Worm (Caenorhabditis elegans) whole organism, L4 larva: ENCODE data around the gene W02H5.19.
A peak's percentile ranks its signal among the peaks of the same experiment; 100 is the strongest.

Experiments used
- F10B5.3 ChIP-seq: sonication (generic microtip); optimal IDR thresholded peaks from 2 replicates; lab custom pipeline; 2016; ENCODE audit warnings: mild to moderate bottlenecking, missing genetic modification characterization, missing compliant biosample characterization
- F26F4.8 ChIP-seq: fragments of 200-800 bp; sonication (Bioruptor generic); conservative IDR thresholded peaks from 2 replicates; pipeline ENCODE4 v1.3.6; 2022; ENCODE audit warnings: missing genetic modification characterization, missing compliant biosample characterization
- T26A8.4 ChIP-seq: fragments of 200-800 bp; sonication (Bioruptor generic); IDR thresholded peaks from 2 replicates; pipeline ENCODE4 v1.3.6; 2022; ENCODE audit warnings: missing genetic modification characterization, missing compliant biosample characterization
- Y105C5A.15 ChIP-seq: fragments of 200-800 bp; sonication (Bioruptor generic); IDR thresholded peaks from 2 replicates; pipeline ENCODE4 v1.3.6; 2022; ENCODE audit warnings: missing genetic modification characterization, missing compliant biosample characterization
- Y75B8A.6 ChIP-seq: fragments of 200-800 bp; sonication (Bioruptor generic); IDR thresholded peaks from 2 replicates; pipeline ENCODE4 v1.3.6; 2022; ENCODE audit warnings: missing genetic modification reagents, missing genetic modification characterization, missing compliant biosample characterization
- ZK337.2 ChIP-seq: fragments of 200-800 bp; sonication (Bioruptor generic); IDR thresholded peaks from 2 replicates; pipeline ENCODE4 v1.3.6; 2022; ENCODE audit warnings: missing genetic modification reagents, missing genetic modification characterization, missing compliant biosample characterization
- ZK546.5 ChIP-seq, 2 experiments: sonication (generic microtip); optimal IDR thresholded peaks; 2 replicates each; lab custom pipeline; 2017; ENCODE audit warnings: missing biosample characterization in 2 of 2, missing genetic modification characterization in 2 of 2
- aha-1 ChIP-seq: fragments of 150-350 bp; peaks from one replicate; lab custom pipeline; 2014; ENCODE audit warnings: missing biosample characterization, missing genetic modification characterization
- aly-2 ChIP-seq: sonication (generic microtip); optimal IDR thresholded peaks from 2 replicates; lab custom pipeline; 2018; ENCODE audit warnings: missing biosample characterization, missing genetic modification characterization
- arid-1 ChIP-seq: fragments of 200-800 bp; sonication (Bioruptor generic); conservative IDR thresholded peaks from 2 replicates; pipeline ENCODE4 v1.3.6; 2022; ENCODE audit warnings: missing genetic modification reagents, missing genetic modification characterization, missing compliant biosample characterization
- attf-4 ChIP-seq: sonication (generic microtip); optimal IDR thresholded peaks from 3 replicates; lab custom pipeline; 2017; ENCODE audit warnings: missing biosample characterization, missing genetic modification characterization
- ceh-62 ChIP-seq: sonication (generic microtip); optimal IDR thresholded peaks from 2 replicates; lab custom pipeline; 2017; ENCODE audit warnings: missing biosample characterization, missing genetic modification characterization
- ces-1 ChIP-seq: fragments of 150-350 bp; sonication (generic microtip); optimal IDR thresholded peaks from 4 replicates; lab custom pipeline; 2014; ENCODE audit warnings: missing biosample characterization, missing genetic modification reagents, missing genetic modification characterization
- ctbp-1 ChIP-seq: fragments of 200-800 bp; sonication (Bioruptor generic); IDR thresholded peaks from 2 replicates; pipeline ENCODE4 v1.3.6; 2022; ENCODE audit warnings: missing genetic modification reagents, missing genetic modification characterization, missing compliant biosample characterization
- daf-12 ChIP-seq: fragments of 150-350 bp; optimal IDR thresholded peaks from 2 replicates; lab custom pipeline; 2014; ENCODE audit warnings: missing biosample characterization, missing genetic modification reagents, missing genetic modification characterization
- daf-16 ChIP-seq, 3 experiments: sonication (generic microtip); optimal IDR thresholded peaks; 2 replicates each; lab custom pipeline; 2016 to 2017; ENCODE audit warnings: missing genetic modification characterization in 3 of 3, missing genetic modification reagents in 3 of 3, mild to moderate bottlenecking in 2 of 3, missing compliant biosample characterization in 2 of 3, missing biosample characterization in 1 of 3, moderate library complexity in 1 of 3
- daf-19 ChIP-seq: fragments of 200-800 bp; sonication (Bioruptor generic); conservative IDR thresholded peaks from 2 replicates; pipeline ENCODE4 v1.3.6; 2022; ENCODE audit warnings: missing genetic modification characterization, missing compliant biosample characterization
- dmd-8 ChIP-seq: fragments of 200-800 bp; sonication (Bioruptor generic); IDR thresholded peaks from 2 replicates; pipeline ENCODE4 v1.3.6; 2022; ENCODE audit warnings: missing genetic modification characterization, missing compliant biosample characterization
- dmd-9 ChIP-seq: fragments of 200-800 bp; sonication (Bioruptor generic); IDR thresholded peaks from 2 replicates; pipeline ENCODE4 v1.3.6; 2022; ENCODE audit warnings: missing genetic modification reagents, missing genetic modification characterization, missing compliant biosample characterization
- dpl-1 ChIP-seq: fragments of 150-350 bp; optimal IDR thresholded peaks from 2 replicates; lab custom pipeline; 2014; ENCODE audit warnings: missing biosample characterization, missing genetic modification reagents, missing genetic modification characterization
- dve-1 ChIP-seq: sonication (generic microtip); optimal IDR thresholded peaks from 2 replicates; lab custom pipeline; 2017; ENCODE audit warnings: antibody characterized with exemption, mild to moderate bottlenecking, missing genetic modification characterization, missing compliant biosample characterization; ENCODE audit not compliant: insufficient read depth
- fkh-10 ChIP-seq: fragments of 150-350 bp; optimal IDR thresholded peaks from 2 replicates; lab custom pipeline; 2014; ENCODE audit warnings: missing biosample characterization, missing genetic modification reagents, missing genetic modification characterization
- gei-8 ChIP-seq: fragments of 200-800 bp; sonication (Bioruptor generic); optimal IDR thresholded peaks from 2 replicates; lab custom pipeline; 2018; ENCODE audit warnings: mild to moderate bottlenecking, missing genetic modification characterization, missing compliant biosample characterization
- lim-7 ChIP-seq: fragments of 200-800 bp; sonication (Bioruptor generic); IDR thresholded peaks from 2 replicates; pipeline ENCODE4 v1.3.6; 2022; ENCODE audit warnings: missing genetic modification characterization, missing compliant biosample characterization
- lin-1 ChIP-seq: fragments of 200-800 bp; sonication (Bioruptor generic); IDR thresholded peaks from 2 replicates; pipeline ENCODE4 v1.3.6; 2022; ENCODE audit warnings: missing genetic modification reagents, missing genetic modification characterization, missing compliant biosample characterization
- lin-29 ChIP-seq: fragments of 200-800 bp; sonication (Bioruptor generic); IDR thresholded peaks from 2 replicates; pipeline ENCODE4 v1.3.6; 2022; ENCODE audit warnings: missing genetic modification reagents, missing genetic modification characterization, missing compliant biosample characterization
- madf-5 ChIP-seq, 2 experiments: fragments of 200-800 bp; sonication (Bioruptor generic); IDR thresholded peaks; 2 replicates each; pipeline ENCODE4 v1.3.6; 2022; ENCODE audit warnings: missing compliant biosample characterization in 2 of 2, missing genetic modification characterization in 2 of 2
- madf-9 ChIP-seq: fragments of 200-800 bp; sonication (Bioruptor generic); conservative IDR thresholded peaks from 2 replicates; pipeline ENCODE4 v1.3.6; 2022; ENCODE audit warnings: missing genetic modification reagents, missing genetic modification characterization, missing compliant biosample characterization
- mdt-29 ChIP-seq: fragments of 200-800 bp; sonication (Bioruptor generic); IDR thresholded peaks from 2 replicates; pipeline ENCODE4 v1.3.6; 2022; ENCODE audit warnings: missing genetic modification reagents, missing genetic modification characterization, missing compliant biosample characterization
- mep-1 ChIP-seq: fragments of 150-350 bp; sonication (generic microtip); optimal IDR thresholded peaks from 3 replicates; lab custom pipeline; 2014; ENCODE audit warnings: missing biosample characterization, missing genetic modification characterization
- mxl-3 ChIP-seq: fragments of 200-800 bp; sonication (Bioruptor generic); optimal IDR thresholded peaks from 2 replicates; lab custom pipeline; 2018; ENCODE audit warnings: mild to moderate bottlenecking, missing genetic modification characterization, missing compliant biosample characterization
- nhr-10 ChIP-seq: fragments of 150-350 bp; optimal IDR thresholded peaks from 2 replicates; lab custom pipeline; 2014; ENCODE audit warnings: missing biosample characterization, missing genetic modification characterization
- nhr-111 ChIP-seq: fragments of 200-800 bp; sonication (Bioruptor generic); optimal IDR thresholded peaks from 2 replicates; lab custom pipeline; 2018; ENCODE audit warnings: mild to moderate bottlenecking, missing genetic modification characterization, missing compliant biosample characterization
- nhr-28 ChIP-seq: fragments of 150-350 bp; optimal IDR thresholded peaks from 2 replicates; lab custom pipeline; 2014; ENCODE audit warnings: missing biosample characterization, missing genetic modification characterization
- nhr-48 ChIP-seq: sonication (generic microtip); optimal IDR thresholded peaks from 2 replicates; lab custom pipeline; 2016; ENCODE audit warnings: mild to moderate bottlenecking, missing genetic modification characterization, missing compliant biosample characterization
- nhr-6 ChIP-seq: fragments of 150-350 bp; optimal IDR thresholded peaks from 2 replicates; lab custom pipeline; 2014; ENCODE audit warnings: missing biosample characterization, missing genetic modification characterization
- nhr-77 ChIP-seq: fragments of 150-350 bp; optimal IDR thresholded peaks from 2 replicates; lab custom pipeline; 2014; ENCODE audit warnings: missing biosample characterization, missing genetic modification characterization
- pha-4 ChIP-seq, 2 experiments: fragments of 150-350 bp in 1 of 2; fragments of 200-800 bp in 1 of 2; sonication (Bioruptor generic) in 1 of 2; IDR thresholded peaks in 1 of 2; optimal IDR thresholded peaks in 1 of 2; 2 replicates each; pipeline versions ENCODE4 v1.3.6 to Lab custom; 2014 to 2022; ENCODE audit warnings: missing genetic modification characterization in 2 of 2, missing genetic modification reagents in 2 of 2, missing biosample characterization in 1 of 2, missing compliant biosample characterization in 1 of 2
- php-3 ChIP-seq: fragments of 200-800 bp; sonication (Bioruptor generic); IDR thresholded peaks from 2 replicates; pipeline ENCODE4 v1.3.6; 2022; ENCODE audit warnings: missing genetic modification reagents, missing genetic modification characterization, missing compliant biosample characterization
- saeg-2 ChIP-seq: fragments of 200-800 bp; sonication (Bioruptor generic); IDR thresholded peaks from 2 replicates; pipeline ENCODE4 v1.3.6; 2022; ENCODE audit warnings: missing genetic modification reagents, missing genetic modification characterization, missing compliant biosample characterization
- set-16 ChIP-seq: fragments of 200-800 bp; sonication (Bioruptor generic); IDR thresholded peaks from 2 replicates; pipeline ENCODE4 v1.3.6; 2022; ENCODE audit warnings: missing genetic modification reagents, missing genetic modification characterization, missing compliant biosample characterization
- snpc-4 ChIP-seq: fragments of 150-350 bp; optimal IDR thresholded peaks from 2 replicates; lab custom pipeline; 2014; ENCODE audit warnings: missing biosample characterization, missing genetic modification characterization
- spr-1 ChIP-seq: sonication (generic microtip); optimal IDR thresholded peaks from 2 replicates; lab custom pipeline; 2016; ENCODE audit warnings: mild to moderate bottlenecking, missing genetic modification characterization, missing compliant biosample characterization
- spr-3 ChIP-seq: fragments of 200-800 bp; sonication (Bioruptor generic); optimal IDR thresholded peaks from 2 replicates; lab custom pipeline; 2018; ENCODE audit warnings: mild to moderate bottlenecking, missing genetic modification characterization, missing compliant biosample characterization
- unc-130 ChIP-seq: sonication (generic microtip); optimal IDR thresholded peaks from 2 replicates; lab custom pipeline; 2016; ENCODE audit warnings: missing genetic modification reagents, missing genetic modification characterization, missing compliant biosample characterization
- vab-7 ChIP-seq: fragments of 200-800 bp; sonication (Bioruptor generic); IDR thresholded peaks from 2 replicates; pipeline ENCODE4 v1.3.6; 2022; ENCODE audit warnings: missing genetic modification reagents, missing genetic modification characterization, missing compliant biosample characterization
- zfp-2 ChIP-seq: sonication (generic microtip); optimal IDR thresholded peaks from 2 replicates; lab custom pipeline; 2016; ENCODE audit warnings: mild to moderate bottlenecking, missing genetic modification characterization, missing compliant biosample characterization
- zfp-3 ChIP-seq: fragments of 200-800 bp; sonication (Bioruptor generic); conservative IDR thresholded peaks from 2 replicates; pipeline ENCODE4 v1.3.6; 2022; ENCODE audit warnings: missing genetic modification reagents, missing genetic modification characterization, missing compliant biosample characterization

The W02H5.19 gene

DNA sequence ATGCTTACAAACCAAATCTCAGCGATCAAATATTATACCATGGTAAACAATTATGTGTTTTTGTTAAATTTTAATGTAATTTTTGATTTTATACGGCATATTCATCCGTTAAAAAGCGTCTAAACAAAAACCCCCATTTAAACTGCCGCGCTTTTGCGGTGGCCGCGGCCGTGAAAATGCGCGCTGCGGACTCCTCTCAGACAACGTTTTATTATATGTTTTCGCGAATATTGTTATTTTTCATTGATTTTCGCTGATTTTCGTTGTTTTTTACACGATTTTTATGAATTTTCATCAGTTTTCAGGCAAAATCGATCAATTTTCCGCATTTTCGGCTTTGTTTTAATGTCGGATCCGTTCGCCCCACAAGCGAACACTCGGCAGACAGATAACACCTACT is at the start of gene W02H5.19 (continued):
- TF ChIP-seq spr-3 (GFP tag; lab: Kevin White, UChicago) (no peak), zfp-2 (no peak), daf-12 (tag; lab: Kevin White, UChicago) (no peak), ZK337.2 (peak; percentile 96), ces-1 (GFP tag; lab: Kevin White, UChicago) (no peak), pha-4 (GFP tag; IDR thresholded peaks at IDR 0.05; lab: Robert Waterston, UW) (no peak), pha-4 (tag; optimal IDR thresholded peaks at IDR 0.05; lab: Kevin White, UChicago) (no peak), nhr-77 (tag; lab: Kevin White, UChicago) (no peak), nhr-48 (tag; lab: Kevin White, UChicago) (peak; percentile 2), nhr-10 (tag; lab: Kevin White, UChicago) (no peak), saeg-2 (GFP tag; lab: Robert Waterston, UW) (no peak), nhr-111 (GFP tag; lab: Kevin White, UChicago) (no peak), aly-2 (no peak), mxl-3 (GFP tag; lab: Kevin White, UChicago) (peak; percentile 30), php-3 (peak; percentile 13; the same call in 1 of the 2 replicates), zfp-3 (0 out of 2 replicates have a peak, but pooled peaks have one; percentile 45), dmd-9 (GFP tag; lab: Robert Waterston, UW) (peak; percentile 90), madf-5 (GFP tag; IDR thresholded peaks at IDR 0.05; lab: Robert Waterston, UW) (no peak), snpc-4 (no peak), arid-1 (GFP tag; lab: Robert Waterston, UW) (0 out of 2 replicates have a peak, but pooled peaks have one; percentile 19), Y75B8A.6 (GFP tag; lab: Robert Waterston, UW) (no peak), spr-1 (tag; lab: Kevin White, UChicago) (no peak), mep-1 (tag; lab: Kevin White, UChicago) (peak; percentile 67), madf-9 (GFP tag; lab: Robert Waterston, UW) (peak; percentile 73), ctbp-1 (GFP tag; lab: Robert Waterston, UW) (no peak), daf-19 (GFP tag; lab: Robert Waterston, UW) (no peak), mdt-29 (no peak), F10B5.3 (tag; lab: Kevin White, UChicago) (peak; percentile 67), fkh-10 (GFP tag; lab: Kevin White, UChicago) (no peak), aha-1 (tag; lab: Kevin White, UChicago) (peak; percentile 67), nhr-28 (peak; percentile 27), vab-7 (peak; percentile 35; the same call in 1 of the 2 replicates), lin-1 (GFP tag; lab: Robert Waterston, UW) (no peak), unc-130 (peak; percentile 65), attf-4 (tag; lab: Kevin White, UChicago) (no peak)

ce11 chrV:2589834-2590233 is 48.9 kb upstream of the W02H5.19 start:
- no peak for TF ChIP-seq dve-1 (tag; lab: Kevin White, UChicago)
- TF ChIP-seq daf-16 (GFP tag; optimal IDR thresholded peaks at IDR 0.05; lab: Kevin White, UChicago), result no peak
- TF ChIP-seq daf-16 (tag; optimal IDR thresholded peaks at IDR 0.05; lab: Kevin White, UChicago), result no peak
- TF ChIP-seq aha-1 (tag; lab: Kevin White, UChicago), result peak; percentile 39

- TF ChIP-seq nhr-111 (GFP tag; lab: Kevin White, UChicago) (no peak), Y105C5A.15 (GFP tag; lab: Robert Waterston, UW) (no peak), saeg-2 (GFP tag; lab: Robert Waterston, UW) (no peak), nhr-28 (peak; percentile 45), gei-8 (GFP tag; lab: Kevin White, UChicago) (no peak), ZK546.5 (tag; optimal IDR thresholded peaks at IDR 0.05; lab: Kevin White, UChicago) (no peak), ceh-62 (tag; lab: Kevin White, UChicago) (no peak), dmd-8 (no peak), zfp-2 (no peak), nhr-77 (tag; lab: Kevin White, UChicago) (no peak), aha-1 (tag; lab: Kevin White, UChicago) (peak; percentile 52), nhr-6 (no peak), dpl-1 (GFP tag; lab: Kevin White, UChicago) (no peak), lim-7 (GFP tag; lab: Robert Waterston, UW) (no peak), F26F4.8 (GFP tag; lab: Robert Waterston, UW) (no peak), lin-29 (GFP tag; lab: Robert Waterston, UW) (no peak), madf-5 (GFP tag; IDR thresholded peaks at IDR 0.05; lab: Robert Waterston, UW) (no peak), T26A8.4 (GFP tag; lab: Robert Waterston, UW) (no peak), aly-2 (no peak), set-16 (GFP tag; lab: Robert Waterston, UW) (no peak)
Measured at ce11 chrV:2592173-2592676, 46.5 kb upstream of the W02H5.19 start, which contains the start of gene irg-3. Gene irg-3, plus strand, starts transcription at chrV:2592591.
